Fruit fly (Drosophila melanogaster): Measurements from ENCODE around the gene Tsp3A.

Tsp3A gene

DNA sequence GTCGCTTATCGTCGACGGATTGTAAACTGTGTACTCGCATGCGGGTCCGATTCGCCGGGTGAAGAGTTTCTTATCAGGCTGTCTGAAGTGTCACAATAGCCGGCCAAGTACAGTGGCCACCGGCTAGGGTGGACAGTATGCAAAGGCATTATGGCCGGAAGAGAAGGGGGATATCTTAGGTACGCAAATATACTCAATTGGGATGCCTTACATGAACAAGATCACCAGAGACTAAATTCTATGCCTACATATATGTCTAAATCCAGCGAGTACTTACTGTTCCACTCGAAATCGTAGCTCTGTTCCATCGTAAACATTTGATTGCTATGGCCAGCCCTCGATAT is 25.8 kb downstream of the Tsp3A start (continued):
- peak; percentile 89 for TF ChIP-seq Hr4 (GFP tag; optimal IDR thresholded peaks at IDR 0.05)
- TF ChIP-seq CG16779 (tag; optimal IDR thresholded peaks at IDR 0.05) = peak; percentile 68
- peak; percentile 91 for TF ChIP-seq acj6 (GFP tag; optimal IDR thresholded peaks at IDR 0.05)
- TF ChIP-seq vri (GFP tag; optimal IDR thresholded peaks at IDR 0.05) = peak; percentile 94
- peak; percentile 66 to 88 for TF ChIP-seq ss (GFP tag; optimal IDR thresholded peaks at IDR 0.05)
- TF ChIP-seq CG3032 (tag; optimal IDR thresholded peaks at IDR 0.05) = peak; percentile 78
- TF ChIP-seq Sox15 (GFP tag; optimal IDR thresholded peaks at IDR 0.05) = peak; percentile 93
- peak; percentile 74 for TF ChIP-seq CG4318 (GFP tag; optimal IDR thresholded peaks at IDR 0.05)
- TF ChIP-seq lz (GFP tag; optimal IDR thresholded peaks at IDR 0.05) = peak; percentile 95
- TF ChIP-seq CG8119 (GFP tag; IDR thresholded peaks at IDR 0.05) = peak; percentile 81
- TF ChIP-seq CG9139 (GFP tag; optimal IDR thresholded peaks at IDR 0.05) = peak; percentile 80
- peak; percentile 96 for TF ChIP-seq Eip78C (GFP tag)
- TF ChIP-seq Hr39 (GFP tag; optimal IDR thresholded peaks at IDR 0.05) = peak; percentile 97
- peak; percentile 99 for TF ChIP-seq svp (GFP tag)
- TF ChIP-seq CG6276 (GFP tag; optimal IDR thresholded peaks at IDR 0.05) = peak; percentile 85
- peak; percentile 79 for TF ChIP-seq Blimp-1 (GFP tag; optimal IDR thresholded peaks at IDR 0.05)
- peak; percentile 93 for TF ChIP-seq esn (GFP tag; optimal IDR thresholded peaks at IDR 0.05)
- peak; percentile 67 for TF ChIP-seq fkh (GFP tag; optimal IDR thresholded peaks at IDR 0.05)
- peak; percentile 83 for TF ChIP-seq fd59A (GFP tag; optimal IDR thresholded peaks at IDR 0.05)
- peak; percentile 91 for TF ChIP-seq Eip75B (GFP tag; optimal IDR thresholded peaks at IDR 0.05)
- peak; percentile 95 for TF ChIP-seq CG7368 (GFP tag; optimal IDR thresholded peaks at IDR 0.05)
- peak; percentile 97 for TF ChIP-seq cyc (GFP tag; optimal IDR thresholded peaks at IDR 0.05)
- TF ChIP-seq CG31627 (GFP tag; optimal IDR thresholded peaks at IDR 0.05) = peak; percentile 96
- peak; percentile 95 for TF ChIP-seq CG6163 (GFP tag; IDR thresholded peaks at IDR 0.05)
- TF ChIP-seq dsx (GFP tag; optimal IDR thresholded peaks at IDR 0.05; ENCODE audit: poor library complexity, severe bottlenecking) = peak; percentile 78
- TF ChIP-seq Met (GFP tag; optimal IDR thresholded peaks at IDR 0.05) = peak; percentile 93
- TF ChIP-seq CG10631 (GFP tag; optimal IDR thresholded peaks at IDR 0.05) = peak; percentile 86
- TF ChIP-seq Ets96B (tag; optimal IDR thresholded peaks at IDR 0.05) = peak; percentile 85
- TF ChIP-seq CG3919 (GFP tag; optimal IDR thresholded peaks at IDR 0.05) = peak; percentile 95
- peak; percentile 92 for TF ChIP-seq CG11294 (GFP tag; IDR thresholded peaks at IDR 0.05)
- peak in 1 of 2 experiments; percentile 79 for TF ChIP-seq salr (GFP tag; optimal IDR thresholded peaks at IDR 0.05)
- TF ChIP-seq Smox (GFP tag; optimal IDR thresholded peaks at IDR 0.05) = peak; percentile 94

DNA sequence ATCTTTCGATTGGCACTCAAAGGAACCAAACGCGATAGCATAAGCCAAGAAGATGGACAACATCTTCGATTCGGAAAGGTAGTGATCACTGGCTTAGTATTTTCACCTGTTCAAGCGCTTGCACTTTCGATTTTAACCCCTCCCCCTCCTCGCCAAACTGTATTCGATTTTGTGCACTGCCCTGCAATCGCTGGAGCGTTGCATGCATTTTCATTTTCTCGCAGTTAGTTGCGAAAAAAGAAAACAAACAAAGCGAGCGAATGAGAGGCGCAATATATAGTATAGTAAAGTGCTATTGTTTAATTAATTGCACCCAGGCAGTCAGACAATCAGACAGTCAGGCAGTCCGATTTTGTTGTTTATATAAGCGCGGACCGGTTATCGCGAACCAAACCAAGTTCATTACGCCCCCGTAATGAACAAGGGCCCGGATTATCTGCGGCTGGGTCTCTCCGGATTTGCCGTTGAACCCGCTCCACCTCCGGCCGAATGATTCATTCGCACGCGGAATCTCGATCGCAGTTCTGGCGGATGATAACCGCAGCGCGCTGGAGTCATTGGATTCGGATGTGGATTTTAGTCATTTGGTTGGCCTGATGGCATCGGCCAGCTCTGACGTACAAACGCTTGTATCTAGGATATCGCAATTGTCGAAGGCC is 26.3 kb downstream of the Tsp3A start:
- TF ChIP-seq CG8119 (GFP tag; IDR thresholded peaks at IDR 0.05) (no peak), Blimp-1 (GFP tag; optimal IDR thresholded peaks at IDR 0.05) (peak; percentile 12), CG6163 (GFP tag; IDR thresholded peaks at IDR 0.05) (no peak), dac (GFP tag; optimal IDR thresholded peaks at IDR 0.05) (no peak), eg (GFP tag; IDR thresholded peaks at IDR 0.05) (no peak), CG6854 (GFP tag; optimal IDR thresholded peaks at IDR 0.05) (no peak), Eip78C (GFP tag) (peak; percentile 56), CG16779 (tag; optimal IDR thresholded peaks at IDR 0.05) (no peak), Sox14 (GFP tag; optimal IDR thresholded peaks at IDR 0.05) (no peak), CG34406 (GFP tag; optimal IDR thresholded peaks at IDR 0.05) (no peak), CG32006 (GFP tag; optimal IDR thresholded peaks at IDR 0.05) (no peak), Lpt (GFP tag; optimal IDR thresholded peaks at IDR 0.05) (no peak), CG11294 (GFP tag; IDR thresholded peaks at IDR 0.05) (no peak)

DNA sequence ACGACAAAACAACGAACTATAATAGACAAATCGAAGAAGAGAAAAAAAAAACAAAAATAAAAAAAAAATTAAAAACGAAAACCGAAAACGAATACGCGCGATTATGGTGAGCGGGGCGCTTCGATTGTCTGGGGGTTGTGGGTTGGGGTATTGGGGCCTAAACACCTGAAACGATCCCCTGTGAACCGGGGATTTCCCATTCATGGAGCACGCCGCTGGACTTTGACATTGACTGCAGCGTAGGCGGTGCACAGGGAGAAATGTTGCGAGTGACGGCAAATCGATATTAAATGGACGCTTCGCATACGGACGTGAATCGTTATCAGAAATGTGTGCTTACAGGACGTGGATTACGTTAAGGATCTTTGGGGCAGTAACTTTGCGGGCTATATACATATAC is 27.3 kb downstream of the Tsp3A start:
- TF ChIP-seq CG9139 (GFP tag; optimal IDR thresholded peaks at IDR 0.05) (peak; percentile 28), CG4318 (GFP tag; optimal IDR thresholded peaks at IDR 0.05) (no peak), ss (GFP tag; optimal IDR thresholded peaks at IDR 0.05) (peak in 1 of 2 experiments; percentile 31), CG6808 (GFP tag; optimal IDR thresholded peaks at IDR 0.05) (peak; percentile 22)
